Fruit fly (Drosophila melanogaster): Measurements from ENCODE around the gene CG7384.

The CG7384 gene

DNA sequence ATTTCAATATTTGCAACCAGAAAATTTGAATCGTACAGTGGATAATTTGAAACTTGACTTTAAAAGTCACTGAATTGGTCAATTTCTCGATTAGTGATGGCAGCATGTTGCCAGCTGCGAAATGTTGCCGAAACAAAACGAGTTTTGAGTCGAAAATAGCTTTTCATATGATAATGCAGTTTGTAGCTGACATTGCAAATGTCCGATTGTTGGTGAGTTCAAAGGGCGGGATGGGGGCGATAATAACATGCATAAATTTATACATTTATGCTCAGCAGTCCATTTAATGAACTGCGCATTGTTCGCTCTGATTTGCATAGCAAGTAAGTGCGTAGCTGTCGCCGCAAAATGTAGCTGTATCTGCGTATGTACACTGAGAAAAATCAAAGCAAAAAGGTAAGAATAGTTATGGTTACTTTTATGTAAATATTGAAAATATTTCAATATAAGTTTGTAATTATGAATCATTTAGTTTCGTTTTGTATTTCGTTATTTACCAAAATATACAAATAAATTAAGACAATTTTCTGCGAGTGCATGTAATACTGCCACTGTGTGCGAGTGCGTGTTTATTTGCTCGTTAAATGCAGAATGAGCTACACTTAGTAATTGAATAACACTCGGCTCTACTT, 16.8 kb upstream of the CG7384 start, which contains the start of gene Lip4:
Gene Lip4 (plus strand): TSS at position 620 of the 632 bp plus-strand sequence.
- TF ChIP-seq scrt (GFP tag; optimal IDR thresholded peaks at IDR 0.05) (peak; percentile 47), zf30C (GFP tag; optimal IDR thresholded peaks at IDR 0.05) (peak; percentile 22), CG2875 (GFP tag; optimal IDR thresholded peaks at IDR 0.05) (peak; percentile 38), Atf3 (GFP tag; optimal IDR thresholded peaks at IDR 0.05) (peak; percentile 19), z (GFP tag; IDR thresholded peaks at IDR 0.05) (no peak), onecut (GFP tag; IDR thresholded peaks at IDR 0.05) (peak; percentile 38), Fer2 (tag; optimal IDR thresholded peaks at IDR 0.05) (peak; percentile 38), CG6689 (GFP tag; IDR thresholded peaks at IDR 0.05) (peak; percentile 78), CG12071 (GFP tag; optimal IDR thresholded peaks at IDR 0.05) (peak; percentile 64), ems (GFP tag; optimal IDR thresholded peaks at IDR 0.05) (peak; percentile 62), CG15696 (tag; optimal IDR thresholded peaks at IDR 0.05) (peak; percentile 66), CG31224 (GFP tag; IDR thresholded peaks at IDR 0.05) (peak; percentile 46), tio (GFP tag; optimal IDR thresholded peaks at IDR 0.05) (peak; percentile 71), Dip3 (GFP tag; optimal IDR thresholded peaks at IDR 0.05) (peak; percentile 23), Bdp1 (GFP tag; optimal IDR thresholded peaks at IDR 0.05) (peak; percentile 7), CG3281 (GFP tag; optimal IDR thresholded peaks at IDR 0.05) (peak; percentile 77), lab (GFP tag; optimal IDR thresholded peaks at IDR 0.05) (peak; percentile 81), gsb-n (tag; optimal IDR thresholded peaks at IDR 0.05) (peak; percentile 66), usp (GFP tag; optimal IDR thresholded peaks at IDR 0.05) (no peak), CG2202 (tag; optimal IDR thresholded peaks at IDR 0.05) (peak; percentile 13), chinmo (GFP tag; IDR thresholded peaks at IDR 0.05; ENCODE audit: partially characterized antibody) (peak; percentile 76; the same call in 2 of the 4 replicates), rib (GFP tag; IDR thresholded peaks at IDR 0.05) (no peak), ssp (GFP tag; IDR thresholded peaks at IDR 0.05) (peak; percentile 57; the same call in 1 of the 2 replicates), wor (GFP tag; IDR thresholded peaks at IDR 0.05) (peak; percentile 70), Hmr (GFP tag; optimal IDR thresholded peaks at IDR 0.05) (peak; percentile 82), CG10654 (GFP tag; optimal IDR thresholded peaks at IDR 0.05) (peak; percentile 65), CG11398 (GFP tag; optimal IDR thresholded peaks at IDR 0.05) (no peak), CG17328 (GFP tag; IDR thresholded peaks at IDR 0.05) (peak; percentile 79), CG16815 (GFP tag; optimal IDR thresholded peaks at IDR 0.05) (no peak), NC2β (GFP tag; optimal IDR thresholded peaks at IDR 0.05) (peak; percentile 22), fd64A (GFP tag; optimal IDR thresholded peaks at IDR 0.05) (no peak), CG1233 (GFP tag; optimal IDR thresholded peaks at IDR 0.05) (peak; percentile 67), CG10147 (GFP tag; optimal IDR thresholded peaks at IDR 0.05) (peak; percentile 75), cg (GFP tag; optimal IDR thresholded peaks at IDR 0.05) (no peak), CG32767 (GFP tag; IDR thresholded peaks at IDR 0.05) (peak; percentile 82), Mrtf (GFP tag; IDR thresholded peaks at IDR 0.05) (peak; percentile 53; the same call in 1 of the 3 replicates), Dek (tag; optimal IDR thresholded peaks at IDR 0.05) (peak; percentile 61), fru (optimal IDR thresholded peaks at IDR 0.05) (no peak), CG15601 (tag; optimal IDR thresholded peaks at IDR 0.05) (peak; percentile 15), ase (GFP tag; IDR thresholded peaks at IDR 0.05) (peak; percentile 78), toy (GFP tag; IDR thresholded peaks at IDR 0.05) (peak; percentile 52; the same call in 1 of the 2 replicates), Fer1 (GFP tag; optimal IDR thresholded peaks at IDR 0.05) (peak; percentile 85), bigmax (GFP tag; optimal IDR thresholded peaks at IDR 0.05) (no peak), Drgx (GFP tag; IDR thresholded peaks at IDR 0.05) (peak; percentile 76), bsh (GFP tag; optimal IDR thresholded peaks at IDR 0.05) (peak in 1 of 2 experiments; percentile 67), Sin3A (optimal IDR thresholded peaks at IDR 0.05) (no peak), CG2712 (tag; optimal IDR thresholded peaks at IDR 0.05) (peak; percentile 83), Nf-YC (tag; optimal IDR thresholded peaks at IDR 0.05) (peak; percentile 57), dmrt11E (tag; optimal IDR thresholded peaks at IDR 0.05) (peak; percentile 73), CG18011 (GFP tag; optimal IDR thresholded peaks at IDR 0.05) (peak; percentile 56), sens (GFP tag) (peak; percentile 95)
